Worm (Caenorhabditis elegans): ENCODE results near the gene vps-22.

The vps-22 gene

ce11 chrIII:4939267-4939666, 23.0 kb downstream of the vps-22 start, which contains the start of gene rpb-2:
TSS of gene rpb-2 (plus strand) at chrIII:4939567.
- no peak for TF ChIP-seq rpc-1 (optimal IDR thresholded peaks at IDR 0.05)
- no peak for TF ChIP-seq rpc-1 (tag; optimal IDR thresholded peaks at IDR 0.05)
- 0 out of 2 replicates have a peak, but pooled peaks have one; percentile 17 for TF ChIP-seq Y53G8AR.9 (GFP tag; conservative IDR thresholded peaks at IDR 0.05)
- TF ChIP-seq nhr-120 (GFP tag; IDR thresholded peaks at IDR 0.05) = no peak

DNA sequence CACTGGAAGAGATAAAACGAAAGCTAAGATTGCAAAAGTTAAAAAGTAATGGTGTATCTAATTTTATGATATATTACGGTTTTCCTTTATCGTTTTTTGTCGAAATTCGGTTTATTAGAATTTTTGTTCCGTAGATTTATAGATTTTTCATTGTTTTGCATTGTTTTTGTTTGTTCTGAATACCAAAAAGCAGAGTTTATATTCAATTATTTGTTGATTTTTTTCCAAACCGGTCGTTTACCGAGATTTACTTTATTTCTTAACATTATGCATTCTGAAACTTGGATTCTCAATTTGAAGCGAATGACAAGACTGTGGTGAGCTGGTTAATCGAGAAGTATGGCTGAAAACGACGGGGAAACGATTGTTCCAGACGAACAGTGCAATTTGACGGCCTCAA, 25.3 kb downstream of the vps-22 start, which contains the start of gene fsn-1:
TSS of gene fsn-1 (plus strand) at position 301 of the 400 bp plus-strand sequence.
- 0 out of 2 replicates have a peak, but pooled peaks have one; percentile 21 for TF ChIP-seq Y53G8AR.9 (GFP tag; conservative IDR thresholded peaks at IDR 0.05)
- TF ChIP-seq madf-6 (GFP tag; IDR thresholded peaks at IDR 0.05) = 0 out of 2 replicates have a peak, but pooled peaks have one; percentile 37
- no peak for TF ChIP-seq B0261.1 (tag; optimal IDR thresholded peaks at IDR 0.05)

- TF ChIP-seq lag-1 (GFP tag; IDR thresholded peaks at IDR 0.05) (no peak), attf-6 (GFP tag; IDR thresholded peaks at IDR 0.05) (no peak), F57C9.4 (tag; optimal IDR thresholded peaks at IDR 0.05) (no peak), attf-3 (GFP tag; conservative IDR thresholded peaks at IDR 0.05) (peak; percentile 92), madf-8 (GFP tag; conservative IDR thresholded peaks at IDR 0.05) (no peak), tbp1 (GFP tag; optimal IDR thresholded peaks at IDR 0.05) (no peak), rcor-1 (GFP tag; IDR thresholded peaks at IDR 0.05) (no peak), ztf-3 (GFP tag; optimal IDR thresholded peaks at IDR 0.05) (no peak), efl-1 (GFP tag; optimal IDR thresholded peaks at IDR 0.05) (peak; percentile 4)
Observed at ce11 chrIII:4934896-4935628, 27.2 kb downstream of the vps-22 start, which contains the start of gene mrps-18C. TSS of gene mrps-18C (plus strand) at chrIII:4935578.

- TF ChIP-seq F33H1.4 (GFP tag; IDR thresholded peaks at IDR 0.05) (peak; percentile 56; the same call in 1 of the 2 replicates), rpc-1 (optimal IDR thresholded peaks at IDR 0.05) (no peak), rpc-1 (tag; optimal IDR thresholded peaks at IDR 0.05) (no peak), lsl-1 (GFP tag; optimal IDR thresholded peaks at IDR 0.05) (peak; percentile 66)
Observed at ce11 chrIII:4932203-4932699, 30.0 kb downstream of the vps-22 start, which contains the start of the genes C26E6.12 and eri-9. TSS of gene C26E6.12 (minus strand) at chrIII:4932253. TSS of gene eri-9 (plus strand) at chrIII:4932450.

DNA sequence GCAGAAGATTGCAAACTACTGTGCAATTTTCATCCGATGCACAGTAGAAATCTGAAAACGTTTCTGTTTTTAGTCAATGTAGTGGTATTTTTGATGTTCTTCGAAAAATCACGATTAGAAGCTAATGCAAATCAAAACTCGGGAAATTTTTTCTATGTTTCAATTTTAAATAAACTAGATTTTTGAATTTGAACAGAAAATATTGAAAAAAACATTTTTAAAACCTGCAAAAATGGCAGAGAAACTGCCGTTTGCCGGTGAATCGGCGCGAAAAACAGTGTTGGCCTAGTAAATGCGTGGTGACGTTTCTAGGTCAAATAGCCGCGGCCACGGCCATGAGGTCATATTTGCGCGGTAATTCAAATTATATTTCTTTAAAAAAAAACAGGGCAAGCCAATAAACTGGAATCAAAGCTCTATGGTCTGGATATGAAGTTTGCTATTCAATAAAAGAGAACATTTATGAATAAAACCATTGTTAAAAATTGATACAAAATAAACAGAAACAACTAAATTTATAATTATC, 32.1 kb downstream of the vps-22 start, which contains the start of gene set-2:
TSS of gene set-2 (minus strand) at position 51 of the 526 bp plus-strand sequence.
- no peak for TF ChIP-seq rpc-1 (optimal IDR thresholded peaks at IDR 0.05)
- no peak for TF ChIP-seq rpc-1 (tag; optimal IDR thresholded peaks at IDR 0.05)
- TF ChIP-seq rec-8 (tag; optimal IDR thresholded peaks at IDR 0.05) = peak; percentile 52 to 80
- 0 out of 2 replicates have a peak, but pooled peaks have one; percentile 39 for TF ChIP-seq lin-26 (GFP tag; IDR thresholded peaks at IDR 0.05)
- TF ChIP-seq unc-130 (GFP tag; optimal IDR thresholded peaks at IDR 0.05) = peak; percentile 95
- TF ChIP-seq B0261.1 (tag; optimal IDR thresholded peaks at IDR 0.05) = no peak
- TF ChIP-seq hlh-12 (tag; optimal IDR thresholded peaks at IDR 0.05) = no peak
- TF ChIP-seq zim-3 (tag; optimal IDR thresholded peaks at IDR 0.05) = no peak
- peak; percentile 66 for TF ChIP-seq attf-3 (GFP tag; conservative IDR thresholded peaks at IDR 0.05)
- peak in 1 of 2 experiments; percentile 32 for TF ChIP-seq let-607 (tag; optimal IDR thresholded peaks at IDR 0.05)
- TF ChIP-seq K12H6.12 (tag; optimal IDR thresholded peaks at IDR 0.05) = peak; percentile 59
- TF ChIP-seq F52B5.7 (tag; optimal IDR thresholded peaks at IDR 0.05) = no peak
- TF ChIP-seq F57A8.1 (GFP tag; optimal IDR thresholded peaks at IDR 0.05) = no peak
- peak; percentile 38 for TF ChIP-seq F10E7.11 (tag; optimal IDR thresholded peaks at IDR 0.05)
- TF ChIP-seq efl-1 (GFP tag; optimal IDR thresholded peaks at IDR 0.05) = peak; percentile 92
- TF ChIP-seq egrh-3 (GFP tag; IDR thresholded peaks at IDR 0.05) = peak; percentile 43; the same call in 1 of the 2 replicates
- no peak for TF ChIP-seq F57C9.4 (tag; optimal IDR thresholded peaks at IDR 0.05)
- TF ChIP-seq snpc-3.4 (tag; optimal IDR thresholded peaks at IDR 0.05) = peak; percentile 78
- TF ChIP-seq mcd-1 (GFP tag; IDR thresholded peaks at IDR 0.05) = peak; percentile 83
- no peak for TF ChIP-seq T26A5.8 (tag; optimal IDR thresholded peaks at IDR 0.05)
- TF ChIP-seq atf-7 (tag; optimal IDR thresholded peaks at IDR 0.05) = no peak
- no peak for TF ChIP-seq egl-18 (GFP tag; IDR thresholded peaks at IDR 0.05)
- TF ChIP-seq ztf-28 (GFP tag; IDR thresholded peaks at IDR 0.05) = peak; percentile 81; the same call in 1 of the 2 replicates
- TF ChIP-seq dox-1 (GFP tag; IDR thresholded peaks at IDR 0.05) = peak; percentile 90
- TF ChIP-seq ztf-26 (tag; optimal IDR thresholded peaks at IDR 0.05) = no peak
- TF ChIP-seq Y95B8A.8 (GFP tag; IDR thresholded peaks at IDR 0.05) = peak; percentile 89
- TF ChIP-seq lir-1 (GFP tag; conservative IDR thresholded peaks at IDR 0.05) = peak; percentile 84
